Fruit fly (Drosophila melanogaster): ENCODE measurements around the gene CG15741.

DNA sequence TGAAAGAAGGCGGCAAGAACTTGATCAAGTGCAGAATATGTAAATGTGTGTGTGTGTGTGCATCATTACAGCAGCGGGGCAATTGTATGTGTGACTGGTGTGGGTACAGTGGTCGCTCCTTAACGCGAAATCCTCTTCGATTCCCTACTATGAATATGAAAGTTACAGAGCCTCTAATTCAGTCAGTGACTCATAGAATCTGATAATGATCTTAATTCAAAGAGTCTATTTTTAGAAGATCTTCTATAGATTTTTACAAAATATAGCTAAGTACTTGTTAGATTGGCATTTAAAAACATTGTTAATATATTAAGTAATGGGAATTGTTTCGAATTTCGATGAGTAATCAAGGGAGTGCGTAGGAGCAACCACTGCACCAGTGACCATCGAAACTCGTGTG is 44.6 kb upstream of the CG15741 start:
- TF ChIP-seq usp (GFP tag; optimal IDR thresholded peaks at IDR 0.05) = no peak
- no peak for TF ChIP-seq pan (optimal IDR thresholded peaks at IDR 0.05)
- TF ChIP-seq CG8478 (optimal IDR thresholded peaks at IDR 0.05) = no peak

Measured in whole organism.